Worm (Caenorhabditis elegans): Measurements from ENCODE around the gene C50D2.6.
"Not testable (repeated sequence)": the region's sequence is repeated elsewhere in the genome, so short reads cannot be mapped to it uniquely, and the experiment has no call there.

Gene C50D2.6

ce11 chrII:97992-98763 lies 13.9 kb downstream of the C50D2.6 start, which contains the start of the genes luc-7L3 and sftb-6:
luc-7L3 (minus strand) TSS chrII:98027.
sftb-6 (plus strand) TSS chrII:98404.
- TF ChIP-seq nhr-21 (tag; optimal IDR thresholded peaks at IDR 0.05) (peak; percentile 19), peb-1 (tag; optimal IDR thresholded peaks at IDR 0.05) (no peak), unc-55 (GFP tag; optimal IDR thresholded peaks at IDR 0.05) (peak; percentile 74), nhr-6 (tag; optimal IDR thresholded peaks at IDR 0.05) (peak; percentile 20), sma-3 (GFP tag; optimal IDR thresholded peaks at IDR 0.05) (peak; percentile 52), lsy-2 (tag; optimal IDR thresholded peaks at IDR 0.05) (peak; percentile 54 to 83), R02D3.7 (tag; optimal IDR thresholded peaks at IDR 0.05) (peak; percentile 93), nhr-77 (tag; optimal IDR thresholded peaks at IDR 0.05) (no peak), mbf-1 (tag; optimal IDR thresholded peaks at IDR 0.05) (no peak), gmeb-1 (tag; optimal IDR thresholded peaks at IDR 0.05) (peak; percentile 74), C34F6.9 (tag; optimal IDR thresholded peaks at IDR 0.05) (peak; percentile 78), crh-2 (tag; optimal IDR thresholded peaks at IDR 0.05) (peak; percentile 40), alr-1 (tag; optimal IDR thresholded peaks at IDR 0.05) (no peak), nhr-25 (tag; optimal IDR thresholded peaks at IDR 0.05) (peak; percentile 43), elt-3 (tag; optimal IDR thresholded peaks at IDR 0.05) (no peak), nhr-12 (tag; optimal IDR thresholded peaks at IDR 0.05) (no peak), lin-13 (GFP tag; optimal IDR thresholded peaks at IDR 0.05) (peak; percentile 57)

ce11 chrII:98894-99293 lies 14.7 kb downstream of the C50D2.6 start, which contains the start of gene C50D2.10:
C50D2.10 (plus strand) TSS chrII:99138.
- not testable (repeated sequence) for TF ChIP-seq nhr-25 (tag; optimal IDR thresholded peaks at IDR 0.05); unc-62 (GFP tag; optimal IDR thresholded peaks at IDR 0.05); mbf-1 (tag; optimal IDR thresholded peaks at IDR 0.05)

- TF ChIP-seq lin-11 (tag; optimal IDR thresholded peaks at IDR 0.05) (no peak), fos-1 (tag; optimal IDR thresholded peaks at IDR 0.05) (no peak), ceh-16 (tag; optimal IDR thresholded peaks at IDR 0.05) (no peak), nhr-21 (tag; optimal IDR thresholded peaks at IDR 0.05) (no peak), unc-55 (GFP tag; optimal IDR thresholded peaks at IDR 0.05) (no peak), mab-5 (tag; optimal IDR thresholded peaks at IDR 0.05) (no peak), gmeb-1 (tag; optimal IDR thresholded peaks at IDR 0.05) (no peak), ztf-11 (tag; optimal IDR thresholded peaks at IDR 0.05) (no peak), lin-13 (GFP tag; optimal IDR thresholded peaks at IDR 0.05) (no peak), nhr-11 (tag; optimal IDR thresholded peaks at IDR 0.05) (no peak), lin-39 (tag; optimal IDR thresholded peaks at IDR 0.05) (no peak), sem-4 (tag; optimal IDR thresholded peaks at IDR 0.05) (no peak), ztf-4 (tag; optimal IDR thresholded peaks at IDR 0.05) (no peak), alr-1 (tag; optimal IDR thresholded peaks at IDR 0.05) (no peak), ZK546.5 (tag; optimal IDR thresholded peaks at IDR 0.05) (no peak)
Observed at ce11 chrII:101176-101575, 16.9 kb downstream of the C50D2.6 start.

- TF ChIP-seq elt-3 (tag; optimal IDR thresholded peaks at IDR 0.05) (no peak), ztf-1 (GFP tag; conservative IDR thresholded peaks at IDR 0.05) (no peak), nhr-21 (tag; optimal IDR thresholded peaks at IDR 0.05) (no peak), ceh-16 (tag; optimal IDR thresholded peaks at IDR 0.05) (no peak), aly-2 (tag; optimal IDR thresholded peaks at IDR 0.05) (no peak), mbf-1 (tag; optimal IDR thresholded peaks at IDR 0.05) (no peak), elt-1 (tag; optimal IDR thresholded peaks at IDR 0.05) (no peak), sma-9 (GFP tag; optimal IDR thresholded peaks at IDR 0.05) (no peak), sma-9 (tag; optimal IDR thresholded peaks at IDR 0.05) (no peak), zag-1 (tag; optimal IDR thresholded peaks at IDR 0.05) (no peak), peb-1 (tag; optimal IDR thresholded peaks at IDR 0.05) (no peak), sem-4 (tag; optimal IDR thresholded peaks at IDR 0.05) (no peak), mab-5 (tag; optimal IDR thresholded peaks at IDR 0.05) (no peak), dmd-4 (tag; optimal IDR thresholded peaks at IDR 0.05) (no peak), unc-62 (GFP tag; optimal IDR thresholded peaks at IDR 0.05) (no peak), ZK546.5 (tag; optimal IDR thresholded peaks at IDR 0.05) (no peak), lin-13 (GFP tag; optimal IDR thresholded peaks at IDR 0.05) (no peak), nhr-12 (tag; optimal IDR thresholded peaks at IDR 0.05) (no peak), nhr-11 (tag; optimal IDR thresholded peaks at IDR 0.05) (no peak), gmeb-1 (tag; optimal IDR thresholded peaks at IDR 0.05) (no peak)
Observed at ce11 chrII:104234-104633, 20.0 kb downstream of the C50D2.6 start, which contains the start of gene col-68. col-68 (plus strand) TSS chrII:104534.
